Worm (Caenorhabditis elegans) whole organism, young adult: Measurements from ENCODE around the gene W04G3.12.

Experiments used
- B0019.2 ChIP-seq: fragments of 200-800 bp; sonication (Bioruptor generic); conservative IDR thresholded peaks from 2 replicates; pipeline ENCODE4 v1.3.6; 2022; ENCODE audit warnings: missing genetic modification reagents, missing genetic modification characterization, missing compliant biosample characterization
- C06A6.2 ChIP-seq: fragments of 200-800 bp; sonication (Bioruptor generic); conservative IDR thresholded peaks from 2 replicates; pipeline ENCODE4 v1.3.6; 2022; ENCODE audit warnings: missing genetic modification characterization, missing compliant biosample characterization
- F23B12.7 ChIP-seq: sonication (generic microtip); optimal IDR thresholded peaks from 2 replicates; lab custom pipeline; 2017; ENCODE audit warnings: missing genetic modification characterization, mild to moderate bottlenecking, missing compliant biosample characterization, antibody characterized with exemption, moderate library complexity; ENCODE audit not compliant: insufficient read depth
- F37B4.10 ChIP-seq: fragments of 200-800 bp; sonication (Bioruptor generic); IDR thresholded peaks from 2 replicates; pipeline ENCODE4 v1.3.6; 2022; ENCODE audit warnings: missing genetic modification characterization, missing compliant biosample characterization
- F55B11.4 ChIP-seq: sonication (generic microtip); optimal IDR thresholded peaks from 2 replicates; lab custom pipeline; 2016; ENCODE audit warnings: missing compliant biosample characterization, missing genetic modification characterization, borderline replicate concordance; ENCODE audit not compliant: insufficient read depth
- K11D2.4 ChIP-seq: fragments of 200-800 bp; sonication (Bioruptor generic); IDR thresholded peaks from 2 replicates; pipeline ENCODE4 v1.3.6; 2022; ENCODE audit warnings: missing genetic modification reagents, missing genetic modification characterization, missing compliant biosample characterization
- T07F8.4 ChIP-seq: sonication (generic microtip); optimal IDR thresholded peaks from 2 replicates; lab custom pipeline; 2016; ENCODE audit warnings: mild to moderate bottlenecking, missing genetic modification characterization, moderate library complexity, missing compliant biosample characterization
- Y53F4B.3 ChIP-seq: fragments of 200-800 bp; sonication (Bioruptor generic); IDR thresholded peaks from 2 replicates; pipeline ENCODE4 v1.3.6; 2022; ENCODE audit warnings: missing genetic modification reagents, missing genetic modification characterization, missing compliant biosample characterization
- Y56A3A.18 ChIP-seq: fragments of 200-800 bp; sonication (Bioruptor generic); IDR thresholded peaks from 2 replicates; pipeline ENCODE4 v1.3.6; 2022; ENCODE audit warnings: missing genetic modification reagents, missing genetic modification characterization, missing compliant biosample characterization
- Y79H2A.3 ChIP-seq: fragments of 200-800 bp; sonication (Bioruptor generic); conservative IDR thresholded peaks from 2 replicates; pipeline ENCODE4 v1.3.6; 2022; ENCODE audit warnings: missing genetic modification reagents, missing genetic modification characterization, missing compliant biosample characterization
- aptf-3 ChIP-seq: fragments of 200-800 bp; sonication (Bioruptor generic); IDR thresholded peaks from 2 replicates; pipeline ENCODE4 v1.3.6; 2022; ENCODE audit warnings: missing genetic modification characterization, missing compliant biosample characterization
- attf-5 ChIP-seq: fragments of 200-800 bp; sonication (Bioruptor generic); optimal IDR thresholded peaks from 2 replicates; lab custom pipeline; 2018; ENCODE audit warnings: mild to moderate bottlenecking, missing genetic modification characterization, missing compliant biosample characterization
- bed-2 ChIP-seq: fragments of 200-800 bp; sonication (Bioruptor generic); IDR thresholded peaks from 2 replicates; pipeline ENCODE4 v1.3.6; 2022; ENCODE audit warnings: missing genetic modification reagents, missing genetic modification characterization, missing compliant biosample characterization
- ccch-3 ChIP-seq: fragments of 200-800 bp; sonication (Bioruptor generic); optimal IDR thresholded peaks from 2 replicates; lab custom pipeline; 2018; ENCODE audit warnings: mild to moderate bottlenecking, missing genetic modification characterization, missing compliant biosample characterization
- cebp-1 ChIP-seq, 2 experiments: fragments of 200-800 bp in 1 of 2; sonication (Bioruptor generic) in 1 of 2; sonication (generic microtip) in 1 of 2; IDR thresholded peaks in 1 of 2; optimal IDR thresholded peaks in 1 of 2; 2 replicates each; pipeline versions ENCODE4 v1.3.6 to Lab custom; 2017 to 2022; ENCODE audit warnings: missing compliant biosample characterization in 2 of 2, missing genetic modification characterization in 2 of 2, mild to moderate bottlenecking in 1 of 2, missing genetic modification reagents in 1 of 2, moderate library complexity in 1 of 2
- cebp-2 ChIP-seq: fragments of 200-800 bp; sonication (Bioruptor generic); IDR thresholded peaks from 2 replicates; pipeline ENCODE4 v1.3.6; 2022; ENCODE audit warnings: missing genetic modification characterization, missing compliant biosample characterization
- ceh-40 ChIP-seq: fragments of 200-800 bp; sonication (Bioruptor generic); IDR thresholded peaks from 2 replicates; pipeline ENCODE4 v1.3.6; 2022; ENCODE audit warnings: missing genetic modification characterization, missing compliant biosample characterization
- egl-18 ChIP-seq: fragments of 200-800 bp; sonication (Bioruptor generic); IDR thresholded peaks from 2 replicates; pipeline ENCODE4 v1.3.6; 2022; ENCODE audit warnings: missing genetic modification reagents, missing genetic modification characterization, missing compliant biosample characterization
- egl-44 ChIP-seq: fragments of 200-800 bp; sonication (Bioruptor generic); IDR thresholded peaks from 2 replicates; pipeline ENCODE4 v1.3.6; 2022; ENCODE audit warnings: missing genetic modification reagents, missing genetic modification characterization, missing compliant biosample characterization
- ets-4 ChIP-seq: fragments of 200-800 bp; sonication (Bioruptor generic); optimal IDR thresholded peaks from 2 replicates; lab custom pipeline; 2018; ENCODE audit warnings: mild to moderate bottlenecking, missing genetic modification characterization, missing compliant biosample characterization
- gei-17 ChIP-seq: fragments of 200-800 bp; sonication (Bioruptor generic); optimal IDR thresholded peaks from 2 replicates; lab custom pipeline; 2018; ENCODE audit warnings: mild to moderate bottlenecking, missing genetic modification characterization, missing compliant biosample characterization
- him-1 ChIP-seq: sonication (generic microtip); optimal IDR thresholded peaks from 2 replicates; lab custom pipeline; 2016; ENCODE audit warnings: missing genotype, missing genetic modification reagents, missing genetic modification characterization, missing compliant biosample characterization
- hlh-12 ChIP-seq: sonication (generic microtip); optimal IDR thresholded peaks from 2 replicates; lab custom pipeline; 2016; ENCODE audit warnings: missing genetic modification characterization, missing compliant biosample characterization
- hlh-26 ChIP-seq: fragments of 200-800 bp; sonication (Bioruptor generic); conservative IDR thresholded peaks from 2 replicates; pipeline ENCODE4 v1.3.6; 2022; ENCODE audit warnings: missing genetic modification reagents, missing genetic modification characterization, missing compliant biosample characterization
- lag-1 ChIP-seq: fragments of 200-800 bp; sonication (Bioruptor generic); IDR thresholded peaks from 2 replicates; pipeline ENCODE4 v1.3.6; 2022; ENCODE audit warnings: missing genetic modification reagents, missing genetic modification characterization, missing compliant biosample characterization
- lin-26 ChIP-seq: fragments of 200-800 bp; sonication (Bioruptor generic); IDR thresholded peaks from 2 replicates; pipeline ENCODE4 v1.3.6; 2022; ENCODE audit warnings: missing genetic modification reagents, missing genetic modification characterization, missing compliant biosample characterization
- lin-40 ChIP-seq: sonication (generic microtip); optimal IDR thresholded peaks from 2 replicates; lab custom pipeline; 2016; ENCODE audit warnings: missing genetic modification characterization, mild to moderate bottlenecking, missing compliant biosample characterization, missing genotype, missing genetic modification reagents
- lin-54 ChIP-seq: fragments of 200-800 bp; sonication (Bioruptor generic); optimal IDR thresholded peaks from 2 replicates; lab custom pipeline; 2018; ENCODE audit warnings: mild to moderate bottlenecking, missing genetic modification characterization, missing compliant biosample characterization
- madf-10 ChIP-seq: sonication (generic microtip); optimal IDR thresholded peaks from 2 replicates; lab custom pipeline; 2016; ENCODE audit warnings: mild to moderate bottlenecking, missing genetic modification characterization, missing compliant biosample characterization
- madf-3 ChIP-seq: fragments of 200-800 bp; sonication (Bioruptor generic); IDR thresholded peaks from 2 replicates; pipeline ENCODE4 v1.3.6; 2022; ENCODE audit warnings: missing genetic modification reagents, missing genetic modification characterization, missing compliant biosample characterization
- madf-6 ChIP-seq: fragments of 200-800 bp; sonication (Bioruptor generic); IDR thresholded peaks from 2 replicates; pipeline ENCODE4 v1.3.6; 2022; ENCODE audit warnings: missing genetic modification reagents, missing genetic modification characterization, missing compliant biosample characterization
- mes-4 ChIP-seq: sonication (generic microtip); optimal IDR thresholded peaks from 2 replicates; lab custom pipeline; 2016; ENCODE audit warnings: missing genotype, missing genetic modification characterization, missing compliant biosample characterization
- nfya-2 ChIP-seq: fragments of 200-800 bp; sonication (Bioruptor generic); IDR thresholded peaks from 2 replicates; pipeline ENCODE4 v1.3.6; 2022; ENCODE audit warnings: missing genetic modification reagents, missing genetic modification characterization, missing compliant biosample characterization
- nfyb-1 ChIP-seq: fragments of 200-800 bp; sonication (Bioruptor generic); IDR thresholded peaks from 2 replicates; pipeline ENCODE4 v1.3.6; 2022; ENCODE audit warnings: missing genetic modification reagents, missing genetic modification characterization, missing compliant biosample characterization
- nhr-80 ChIP-seq: sonication (generic microtip); optimal IDR thresholded peaks from 2 replicates; lab custom pipeline; 2016; ENCODE audit warnings: missing genetic modification characterization, missing compliant biosample characterization
- pbrm-1 ChIP-seq: fragments of 200-800 bp; sonication (Bioruptor generic); IDR thresholded peaks from 2 replicates; pipeline ENCODE4 v1.3.6; 2022; ENCODE audit warnings: missing genetic modification reagents, missing genetic modification characterization, missing compliant biosample characterization
- pha-4 ChIP-seq: fragments of 150-350 bp; sonication (generic microtip); optimal IDR thresholded peaks from 2 replicates; lab custom pipeline; 2014; ENCODE audit warnings: missing biosample characterization, missing genetic modification reagents, missing genetic modification characterization
- sdz-38 ChIP-seq: sonication (generic microtip); optimal IDR thresholded peaks from 2 replicates; lab custom pipeline; 2016; ENCODE audit warnings: missing genotype, missing genetic modification characterization, missing compliant biosample characterization
- sea-2 ChIP-seq: fragments of 200-800 bp; sonication (Bioruptor generic); IDR thresholded peaks from 2 replicates; pipeline ENCODE4 v1.3.6; 2022; ENCODE audit warnings: missing genetic modification characterization, missing compliant biosample characterization
- snpc-1.3 ChIP-seq: sonication (generic microtip); optimal IDR thresholded peaks from 2 replicates; lab custom pipeline; 2017; ENCODE audit warnings: missing genetic modification characterization, mild to moderate bottlenecking, missing compliant biosample characterization, antibody characterized with exemption, moderate library complexity, missing genotype, missing genetic modification reagents; ENCODE audit not compliant: insufficient read depth
- snpc-3.4 ChIP-seq: sonication (generic microtip); optimal IDR thresholded peaks from 2 replicates; lab custom pipeline; 2017; ENCODE audit warnings: missing genetic modification characterization, mild to moderate bottlenecking, missing compliant biosample characterization, antibody characterized with exemption, moderate library complexity, missing genotype, missing genetic modification reagents
- somi-1 ChIP-seq: fragments of 200-800 bp; sonication (Bioruptor generic); optimal IDR thresholded peaks from 2 replicates; lab custom pipeline; 2018; ENCODE audit warnings: mild to moderate bottlenecking, missing genetic modification characterization, missing compliant biosample characterization
- sptf-2 ChIP-seq: fragments of 200-800 bp; sonication (Bioruptor generic); optimal IDR thresholded peaks from 2 replicates; lab custom pipeline; 2018; ENCODE audit warnings: mild to moderate bottlenecking, missing genetic modification characterization, missing compliant biosample characterization
- unc-62 ChIP-seq: fragments of 150-350 bp; optimal IDR thresholded peaks from 2 replicates; lab custom pipeline; 2014; ENCODE audit warnings: missing biosample characterization, missing genetic modification reagents, missing genetic modification characterization
- xnd-1 ChIP-seq: sonication (generic microtip); optimal IDR thresholded peaks from 2 replicates; lab custom pipeline; 2016; ENCODE audit warnings: missing genotype, missing genetic modification reagents, missing genetic modification characterization, missing compliant biosample characterization
- ztf-28 ChIP-seq: fragments of 200-800 bp; sonication (Bioruptor generic); IDR thresholded peaks from 2 replicates; pipeline ENCODE4 v1.3.6; 2022; ENCODE audit warnings: missing genetic modification reagents, missing genetic modification characterization, missing compliant biosample characterization
- ztf-6 ChIP-seq: fragments of 200-800 bp; sonication (Bioruptor generic); IDR thresholded peaks from 2 replicates; pipeline ENCODE4 v1.3.6; 2022; ENCODE audit warnings: missing genetic modification reagents, missing genetic modification characterization, missing compliant biosample characterization

W04G3.12 gene

ce11 chrX:11031047-11031695 is 45.4 kb downstream of the W04G3.12 start (continued):
- no peak for TF ChIP-seq hlh-26 (GFP tag; lab: Robert Waterston, UW)
- TF ChIP-seq lag-1 (GFP tag; lab: Robert Waterston, UW): no peak
- TF ChIP-seq snpc-1.3 (tag; lab: Kevin White, UChicago): no peak
- TF ChIP-seq madf-6 (GFP tag; lab: Robert Waterston, UW): no peak
- TF ChIP-seq ccch-3 (GFP tag; lab: Kevin White, UChicago): no peak
- no peak for TF ChIP-seq F55B11.4 (tag; lab: Kevin White, UChicago)
- no peak for TF ChIP-seq B0019.2
- no peak for TF ChIP-seq madf-3 (GFP tag; lab: Robert Waterston, UW)
- TF ChIP-seq sptf-2 (GFP tag; lab: Kevin White, UChicago): no peak
- TF ChIP-seq somi-1 (GFP tag; lab: Kevin White, UChicago): peak; percentile 52
- no peak for TF ChIP-seq unc-62 (GFP tag; lab: Kevin White, UChicago)
- TF ChIP-seq aptf-3 (GFP tag; lab: Robert Waterston, UW): no peak
- peak; percentile 78 for TF ChIP-seq nhr-80 (tag; lab: Kevin White, UChicago)
- TF ChIP-seq madf-10 (tag; lab: Kevin White, UChicago): peak; percentile 62
- no peak for TF ChIP-seq sdz-38 (tag; lab: Kevin White, UChicago)
- 0 out of 2 replicates have a peak, but pooled peaks have one; percentile 22 for TF ChIP-seq F37B4.10 (GFP tag; lab: Robert Waterston, UW)
- TF ChIP-seq sea-2 (GFP tag; lab: Robert Waterston, UW): no peak
- no peak for TF ChIP-seq pha-4 (tag; lab: Kevin White, UChicago)
- TF ChIP-seq T07F8.4: peak; percentile 54
- no peak for TF ChIP-seq xnd-1 (tag; lab: Kevin White, UChicago)
- TF ChIP-seq mes-4 (tag; lab: Kevin White, UChicago): no peak
- peak; percentile 74 for TF ChIP-seq gei-17 (GFP tag; lab: Kevin White, UChicago)
- peak; percentile 63 for TF ChIP-seq pbrm-1 (GFP tag; lab: Robert Waterston, UW)
- TF ChIP-seq F23B12.7 (tag; lab: Kevin White, UChicago): no peak
- peak; percentile 48; the same call in 1 of the 2 replicates for TF ChIP-seq cebp-1 (GFP tag; IDR thresholded peaks at IDR 0.05; lab: Robert Waterston, UW)
- peak; percentile 81 for TF ChIP-seq cebp-1 (tag; optimal IDR thresholded peaks at IDR 0.05; lab: Kevin White, UChicago)
- peak; percentile 80 for TF ChIP-seq nfyb-1 (GFP tag; lab: Robert Waterston, UW)
- TF ChIP-seq Y79H2A.3 (GFP tag; lab: Robert Waterston, UW): no peak
- TF ChIP-seq Y53F4B.3 (GFP tag; lab: Robert Waterston, UW): no peak
- TF ChIP-seq egl-18 (GFP tag; lab: Robert Waterston, UW): peak; percentile 77; the same call in 1 of the 2 replicates
- TF ChIP-seq egl-44 (GFP tag; lab: Robert Waterston, UW): no peak
- TF ChIP-seq C06A6.2 (GFP tag; lab: Robert Waterston, UW): peak; percentile 51; the same call in 1 of the 2 replicates
- no peak for TF ChIP-seq cebp-2 (GFP tag; lab: Robert Waterston, UW)
- no peak for TF ChIP-seq ztf-6 (GFP tag; lab: Robert Waterston, UW)
- TF ChIP-seq ztf-28: no peak
- TF ChIP-seq bed-2 (GFP tag; lab: Robert Waterston, UW): no peak
- TF ChIP-seq nfya-2: no peak
- peak; percentile 94 for TF ChIP-seq lin-40
- TF ChIP-seq lin-26 (GFP tag; lab: Robert Waterston, UW): 0 out of 2 replicates have a peak, but pooled peaks have one; percentile 45
- peak; percentile 2 for TF ChIP-seq lin-54 (GFP tag; lab: Kevin White, UChicago)
- TF ChIP-seq ceh-40 (GFP tag; lab: Robert Waterston, UW): no peak
- peak; percentile 72 for TF ChIP-seq ets-4 (GFP tag; lab: Kevin White, UChicago)
- peak; percentile 81 for TF ChIP-seq attf-5 (GFP tag; lab: Kevin White, UChicago)
- no peak for TF ChIP-seq Y56A3A.18 (GFP tag; lab: Robert Waterston, UW)
- no peak for TF ChIP-seq hlh-12 (tag; lab: Kevin White, UChicago)
- no peak for TF ChIP-seq K11D2.4
- TF ChIP-seq snpc-3.4 (tag; lab: Kevin White, UChicago): peak; percentile 21
- no peak for TF ChIP-seq him-1 (tag; lab: Kevin White, UChicago)
